Worm (Caenorhabditis elegans) whole organism, L2 larva: ENCODE measurements around the gene F28C1.3.

Source experiments
- ZK546.5 ChIP-seq: sonication (generic microtip); optimal IDR thresholded peaks from 2 replicates; lab custom pipeline; 2017; ENCODE audit warnings: missing biosample characterization, missing genetic modification characterization
- elt-3 ChIP-seq: sonication (generic microtip); optimal IDR thresholded peaks from 2 replicates; lab custom pipeline; 2017; ENCODE audit warnings: missing biosample characterization, missing genetic modification characterization
- nhr-12 ChIP-seq: fragments of 150-350 bp; optimal IDR thresholded peaks from 2 replicates; lab custom pipeline; 2014; ENCODE audit warnings: missing biosample characterization, missing genetic modification characterization
- nhr-77 ChIP-seq: fragments of 150-350 bp; optimal IDR thresholded peaks from 2 replicates; lab custom pipeline; 2014; ENCODE audit warnings: missing biosample characterization, missing genetic modification characterization

DNA sequence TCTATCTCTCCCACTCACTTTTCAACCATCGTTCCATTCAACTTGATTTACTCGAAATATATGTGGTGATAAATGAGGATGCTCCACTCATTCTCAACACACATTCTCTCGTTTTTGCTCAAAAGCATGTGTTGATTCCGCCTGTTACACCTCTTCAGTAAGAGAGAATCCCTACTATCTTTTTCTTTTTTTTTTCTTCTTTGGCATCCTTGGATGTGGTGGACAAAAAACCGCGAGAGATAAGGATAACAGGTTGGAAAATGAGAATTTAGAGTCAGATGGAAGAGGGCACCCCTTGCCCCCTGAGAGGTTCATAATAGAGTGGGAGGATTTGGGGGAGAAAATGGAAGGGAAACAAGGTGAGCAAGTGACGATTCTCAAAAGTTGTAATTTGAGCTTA lies 10.5 kb downstream of the F28C1.3 start:
- TF ChIP-seq nhr-77 (tag; lab: Kevin White, UChicago) (no peak), nhr-12 (no peak), ZK546.5 (tag; lab: Kevin White, UChicago) (no peak), elt-3 (no peak)
